Worm (Caenorhabditis elegans) whole organism, L2 larva: Measurements from ENCODE around the gene ugt-1.

Experiments
- C34F6.9 ChIP-seq: fragments of 150-350 bp; optimal IDR thresholded peaks from 2 replicates; lab custom pipeline; 2014; ENCODE audit warnings: missing biosample characterization, missing genetic modification characterization
- F13H6.1 ChIP-seq: sonication (generic microtip); optimal IDR thresholded peaks from 2 replicates; lab custom pipeline; 2016; ENCODE audit warnings: missing genetic modification characterization, missing compliant biosample characterization
- R02D3.7 ChIP-seq: fragments of 150-350 bp; optimal IDR thresholded peaks from 2 replicates; lab custom pipeline; 2014; ENCODE audit warnings: missing biosample characterization, missing genetic modification characterization
- Y55F3AM.14 ChIP-seq: fragments of 200-800 bp; sonication (Bioruptor generic); optimal IDR thresholded peaks from 2 replicates; lab custom pipeline; 2018; ENCODE audit warnings: mild to moderate bottlenecking, missing genetic modification characterization, missing compliant biosample characterization
- ZK546.5 ChIP-seq: sonication (generic microtip); optimal IDR thresholded peaks from 2 replicates; lab custom pipeline; 2017; ENCODE audit warnings: missing biosample characterization, missing genetic modification characterization
- alr-1 ChIP-seq: fragments of 150-350 bp; optimal IDR thresholded peaks from 2 replicates; lab custom pipeline; 2014; ENCODE audit warnings: missing biosample characterization, missing genetic modification characterization
- aly-2 ChIP-seq: fragments of 150-350 bp; optimal IDR thresholded peaks from 2 replicates; lab custom pipeline; 2014; ENCODE audit warnings: missing biosample characterization, missing genetic modification characterization
- ama-1 ChIP-seq: fragments of 150-350 bp; optimal IDR thresholded peaks from 2 replicates; lab custom pipeline; 2018; ENCODE audit warnings: inconsistent platforms
- blmp-1 ChIP-seq: sonication (generic microtip); optimal IDR thresholded peaks from 2 replicates; lab custom pipeline; 2017; ENCODE audit warnings: missing genetic modification characterization, mild to moderate bottlenecking, missing compliant biosample characterization, antibody characterized with exemption, moderate library complexity; ENCODE audit not compliant: insufficient read depth
- ceh-16 ChIP-seq: fragments of 150-350 bp; optimal IDR thresholded peaks from 2 replicates; lab custom pipeline; 2014; ENCODE audit warnings: missing biosample characterization, missing genetic modification characterization
- ceh-82 ChIP-seq: fragments of 150-350 bp; optimal IDR thresholded peaks from 2 replicates; lab custom pipeline; 2014; ENCODE audit warnings: missing biosample characterization, missing genetic modification characterization
- crh-2 ChIP-seq: sonication (generic microtip); optimal IDR thresholded peaks from 2 replicates; lab custom pipeline; 2017; ENCODE audit warnings: missing biosample characterization, missing genetic modification characterization
- egl-27 ChIP-seq: sonication (generic microtip); optimal IDR thresholded peaks from 3 replicates; lab custom pipeline; 2017; ENCODE audit warnings: missing biosample characterization, missing genetic modification reagents, missing genetic modification characterization
- elt-3 ChIP-seq: sonication (generic microtip); optimal IDR thresholded peaks from 2 replicates; lab custom pipeline; 2017; ENCODE audit warnings: missing biosample characterization, missing genetic modification characterization
- fos-1 ChIP-seq: fragments of 150-350 bp; optimal IDR thresholded peaks from 2 replicates; lab custom pipeline; 2014; ENCODE audit warnings: missing biosample characterization, missing genetic modification characterization
- gmeb-1 ChIP-seq: fragments of 150-350 bp; optimal IDR thresholded peaks from 2 replicates; lab custom pipeline; 2014; ENCODE audit warnings: missing biosample characterization, missing genetic modification characterization
- lin-11 ChIP-seq: fragments of 150-350 bp; sonication (generic microtip); optimal IDR thresholded peaks from 2 replicates; lab custom pipeline; 2014; ENCODE audit warnings: missing biosample characterization, missing genetic modification characterization, inconsistent platforms, mixed read lengths
- lin-13 ChIP-seq: fragments of 150-350 bp; optimal IDR thresholded peaks from 2 replicates; lab custom pipeline; 2014; ENCODE audit warnings: missing biosample characterization, missing genetic modification reagents, missing genetic modification characterization
- lin-39 ChIP-seq: fragments of 150-350 bp; optimal IDR thresholded peaks from 2 replicates; lab custom pipeline; 2014; ENCODE audit warnings: missing biosample characterization, missing genetic modification reagents, missing genetic modification characterization
- mab-5 ChIP-seq: fragments of 150-350 bp; optimal IDR thresholded peaks from 2 replicates; lab custom pipeline; 2014; ENCODE audit warnings: missing biosample characterization, missing genetic modification characterization
- mbf-1 ChIP-seq: sonication (generic microtip); optimal IDR thresholded peaks from 2 replicates; lab custom pipeline; 2017; ENCODE audit warnings: missing biosample characterization, missing genetic modification characterization
- mdl-1 ChIP-seq, 2 experiments: fragments of 150-350 bp in 1 of 2; sonication (generic microtip) in 1 of 2; optimal IDR thresholded peaks; 2 replicates each; lab custom pipeline; 2017; ENCODE audit warnings: missing biosample characterization in 2 of 2, missing genetic modification characterization in 2 of 2
- nhr-10 ChIP-seq: sonication (generic microtip); optimal IDR thresholded peaks from 2 replicates; lab custom pipeline; 2017; ENCODE audit warnings: missing biosample characterization, missing genetic modification characterization
- nhr-11 ChIP-seq: fragments of 150-350 bp; optimal IDR thresholded peaks from 2 replicates; lab custom pipeline; 2014; ENCODE audit warnings: missing biosample characterization, missing genetic modification characterization
- nhr-129 ChIP-seq: fragments of 150-350 bp; optimal IDR thresholded peaks from 2 replicates; lab custom pipeline; 2014; ENCODE audit warnings: missing biosample characterization, missing genetic modification characterization
- nhr-21 ChIP-seq: fragments of 150-350 bp; optimal IDR thresholded peaks from 2 replicates; lab custom pipeline; 2014; ENCODE audit warnings: missing biosample characterization, missing genetic modification characterization
- nhr-23 ChIP-seq: fragments of 150-350 bp; optimal IDR thresholded peaks from 2 replicates; lab custom pipeline; 2014; ENCODE audit warnings: missing biosample characterization, missing genetic modification reagents, missing genetic modification characterization
- nhr-237 ChIP-seq: fragments of 150-350 bp; optimal IDR thresholded peaks from 2 replicates; lab custom pipeline; 2014; ENCODE audit warnings: missing biosample characterization, missing genetic modification characterization
- nhr-6 ChIP-seq: fragments of 150-350 bp; optimal IDR thresholded peaks from 2 replicates; lab custom pipeline; 2014; ENCODE audit warnings: missing biosample characterization, missing genetic modification characterization
- nhr-77 ChIP-seq: fragments of 150-350 bp; optimal IDR thresholded peaks from 2 replicates; lab custom pipeline; 2014; ENCODE audit warnings: missing biosample characterization, missing genetic modification characterization
- peb-1 ChIP-seq: fragments of 150-350 bp; optimal IDR thresholded peaks from 2 replicates; lab custom pipeline; 2014; ENCODE audit warnings: missing biosample characterization, missing genetic modification characterization
- skn-1 ChIP-seq: sonication (generic microtip); optimal IDR thresholded peaks from 2 replicates; lab custom pipeline; 2017; ENCODE audit warnings: missing biosample characterization, missing genetic modification characterization
- sma-3 ChIP-seq: sonication (generic microtip); optimal IDR thresholded peaks from 2 replicates; lab custom pipeline; 2016; ENCODE audit warnings: missing genetic modification reagents, missing genetic modification characterization, missing compliant biosample characterization
- sma-9 ChIP-seq, 2 experiments: fragments of 150-350 bp in 1 of 2; sonication (generic microtip) in 1 of 2; optimal IDR thresholded peaks; 2 replicates each; lab custom pipeline; 2014 to 2016; ENCODE audit warnings: missing genetic modification characterization in 2 of 2, mild to moderate bottlenecking in 1 of 2, missing biosample characterization in 1 of 2, missing compliant biosample characterization in 1 of 2, missing genetic modification reagents in 1 of 2, moderate library complexity in 1 of 2
- unc-55 ChIP-seq: fragments of 150-350 bp; sonication (generic microtip); optimal IDR thresholded peaks from 3 replicates; lab custom pipeline; 2014; ENCODE audit warnings: missing biosample characterization, missing genetic modification reagents, missing genetic modification characterization
- unc-62 ChIP-seq: fragments of 150-350 bp; optimal IDR thresholded peaks from 2 replicates; lab custom pipeline; 2014; ENCODE audit warnings: missing biosample characterization, missing genetic modification reagents, missing genetic modification characterization
- zag-1 ChIP-seq: fragments of 150-350 bp; optimal IDR thresholded peaks from 2 replicates; lab custom pipeline; 2014; ENCODE audit warnings: missing biosample characterization, missing genetic modification characterization
- ztf-1 ChIP-seq: fragments of 200-800 bp; sonication (Bioruptor generic); conservative IDR thresholded peaks from 2 replicates; pipeline ENCODE4 v1.3.6; 2022; ENCODE audit warnings: missing genetic modification characterization, missing compliant biosample characterization

The ugt-1 gene

ce11 chrV:10383950-10384349, 11.5 kb upstream of the ugt-1 start, which contains the start of gene spe-10:
Gene spe-10 (plus strand): TSS chrV:10384250.
- TF ChIP-seq mab-5 (tag; lab: Kevin White, UChicago) (no peak), lin-11 (tag; lab: Kevin White, UChicago) (no peak), egl-27 (tag; lab: Kevin White, UChicago) (no peak), ama-1 (lab: Kevin White, UChicago) (no peak), mbf-1 (tag; lab: Kevin White, UChicago) (no peak), ztf-1 (GFP tag; lab: Robert Waterston, UW) (no peak), nhr-237 (no peak), ZK546.5 (tag; lab: Kevin White, UChicago) (no peak), C34F6.9 (tag; lab: Kevin White, UChicago) (no peak), unc-62 (GFP tag; lab: Kevin White, UChicago) (no peak), nhr-6 (tag; lab: Kevin White, UChicago) (no peak), sma-9 (GFP tag; optimal IDR thresholded peaks at IDR 0.05; lab: Kevin White, UChicago) (no peak), sma-9 (tag; optimal IDR thresholded peaks at IDR 0.05; lab: Kevin White, UChicago) (no peak), peb-1 (tag; lab: Kevin White, UChicago) (no peak)

- no peak for TF ChIP-seq nhr-21 (tag; lab: Kevin White, UChicago)
- no peak for TF ChIP-seq nhr-11
- no peak for TF ChIP-seq gmeb-1 (tag; lab: Kevin White, UChicago)
- TF ChIP-seq nhr-77: no peak
- TF ChIP-seq R02D3.7: no peak
- no peak for TF ChIP-seq aly-2
- TF ChIP-seq C34F6.9 (tag; lab: Kevin White, UChicago): no peak
- no peak for TF ChIP-seq mbf-1 (tag; lab: Kevin White, UChicago)
- TF ChIP-seq blmp-1 (tag; lab: Kevin White, UChicago): no peak
- TF ChIP-seq nhr-237: no peak
- no peak for TF ChIP-seq unc-62 (GFP tag; lab: Kevin White, UChicago)
- TF ChIP-seq F13H6.1 (tag; lab: Kevin White, UChicago): no peak
- no peak for TF ChIP-seq sma-3 (GFP tag; lab: Kevin White, UChicago)
- no peak for TF ChIP-seq elt-3 (tag; lab: Kevin White, UChicago)
- no peak for TF ChIP-seq ZK546.5 (tag; lab: Kevin White, UChicago)
- no peak for TF ChIP-seq Y55F3AM.14 (GFP tag; lab: Kevin White, UChicago)
- no peak for TF ChIP-seq nhr-10 (tag; lab: Kevin White, UChicago)
- TF ChIP-seq egl-27 (tag; lab: Kevin White, UChicago): no peak
Observed at ce11 chrV:10387412-10387811, 8.1 kb upstream of the ugt-1 start.

ce11 chrV:10388318-10388717, 7.1 kb upstream of the ugt-1 start, which contains the start of gene AC3.5:
Gene AC3.5 (plus strand): TSS chrV:10388527.
- TF ChIP-seq lin-39 (tag; lab: Kevin White, UChicago) (no peak), nhr-237 (no peak), nhr-21 (tag; lab: Kevin White, UChicago) (peak; percentile 13), gmeb-1 (tag; lab: Kevin White, UChicago) (no peak), ama-1 (lab: Kevin White, UChicago) (no peak), zag-1 (no peak), alr-1 (tag; lab: Kevin White, UChicago) (no peak), C34F6.9 (tag; lab: Kevin White, UChicago) (no peak), ceh-16 (no peak), fos-1 (tag; lab: Kevin White, UChicago) (peak; percentile 8), egl-27 (tag; lab: Kevin White, UChicago) (no peak)
- TF ChIP-seq, all 48 proteins: peak for 2

- TF ChIP-seq nhr-11 (no peak), Y55F3AM.14 (GFP tag; lab: Kevin White, UChicago) (peak; percentile 74)
Observed at ce11 chrV:10393708-10394107, 1.8 kb upstream of the ugt-1 start.

ce11 chrV:10398431-10398830, 3.0 kb downstream of the ugt-1 start, which contains the start of gene ugt-2:
Gene ugt-2 (plus strand): TSS chrV:10398801.
- no peak for TF ChIP-seq nhr-11
- TF ChIP-seq crh-2 (tag; lab: Kevin White, UChicago): peak; percentile 14
- no peak for TF ChIP-seq ZK546.5 (tag; lab: Kevin White, UChicago)
- no peak for TF ChIP-seq lin-13 (GFP tag; lab: Kevin White, UChicago)
- TF ChIP-seq skn-1 (tag; lab: Kevin White, UChicago): no peak
- no peak for TF ChIP-seq lin-39 (tag; lab: Kevin White, UChicago)
- no peak for TF ChIP-seq nhr-23 (tag; lab: Kevin White, UChicago)
- TF ChIP-seq sma-9 (GFP tag; optimal IDR thresholded peaks at IDR 0.05; lab: Kevin White, UChicago): peak; percentile 53
- TF ChIP-seq sma-9 (tag; optimal IDR thresholded peaks at IDR 0.05; lab: Kevin White, UChicago): no peak
- TF ChIP-seq sma-3 (GFP tag; lab: Kevin White, UChicago): no peak
- TF ChIP-seq fos-1 (tag; lab: Kevin White, UChicago): peak; percentile 41
- TF ChIP-seq nhr-77: no peak
- no peak for TF ChIP-seq peb-1 (tag; lab: Kevin White, UChicago)
- TF ChIP-seq ceh-16: no peak
- TF ChIP-seq mdl-1 (tag; optimal IDR thresholded peaks at IDR 0.05; lab: Kevin White, UChicago): no peak
- no peak for TF ChIP-seq R02D3.7
- TF ChIP-seq nhr-10 (tag; lab: Kevin White, UChicago): no peak
- no peak for TF ChIP-seq unc-55 (GFP tag; lab: Kevin White, UChicago)
- TF ChIP-seq C34F6.9 (tag; lab: Kevin White, UChicago): no peak
- no peak for TF ChIP-seq ceh-82 (tag; lab: Kevin White, UChicago)
- TF ChIP-seq nhr-129 (tag; lab: Kevin White, UChicago): peak; percentile 29
- TF ChIP-seq gmeb-1 (tag; lab: Kevin White, UChicago): no peak
- TF ChIP-seq unc-62 (GFP tag; lab: Kevin White, UChicago): no peak
